Worm (Caenorhabditis elegans) whole organism, L1 larva: ENCODE results near the gene grld-1.

Source experiments
- C04F5.9 ChIP-seq: sonication (generic microtip); optimal IDR thresholded peaks from 2 replicates; lab custom pipeline; 2016; ENCODE audit warnings: missing genetic modification characterization, missing compliant biosample characterization
- C34B4.2 ChIP-seq: sonication (generic microtip); optimal IDR thresholded peaks from 2 replicates; lab custom pipeline; 2017; ENCODE audit warnings: mild to moderate bottlenecking, missing genetic modification characterization, missing compliant biosample characterization
- F16B12.6 ChIP-seq: fragments of 150-350 bp; optimal IDR thresholded peaks from 2 replicates; lab custom pipeline; 2014; ENCODE audit warnings: missing biosample characterization, missing genetic modification characterization
- aha-1 ChIP-seq: fragments of 150-350 bp; optimal IDR thresholded peaks from 2 replicates; lab custom pipeline; 2014; ENCODE audit warnings: missing biosample characterization, missing genetic modification characterization
- aly-2 ChIP-seq: fragments of 150-350 bp; optimal IDR thresholded peaks from 2 replicates; lab custom pipeline; 2014; ENCODE audit warnings: missing biosample characterization, missing genetic modification characterization
- blmp-1 ChIP-seq: fragments of 150-350 bp; optimal IDR thresholded peaks from 2 replicates; lab custom pipeline; 2014; ENCODE audit warnings: missing biosample characterization, missing genetic modification characterization
- ceh-8 ChIP-seq: fragments of 200-800 bp; sonication (Bioruptor generic); optimal IDR thresholded peaks from 2 replicates; lab custom pipeline; 2018; ENCODE audit warnings: mild to moderate bottlenecking, missing genetic modification characterization, moderate library complexity, missing compliant biosample characterization
- ceh-88 ChIP-seq: fragments of 200-800 bp; sonication (Bioruptor generic); IDR thresholded peaks from 2 replicates; pipeline ENCODE4 v1.3.6; 2022; ENCODE audit warnings: missing genetic modification characterization, missing compliant biosample characterization
- ces-1 ChIP-seq: fragments of 150-350 bp; optimal IDR thresholded peaks from 2 replicates; lab custom pipeline; 2014; ENCODE audit warnings: missing biosample characterization, missing genetic modification reagents, missing genetic modification characterization
- dsc-1 ChIP-seq: sonication (generic microtip); optimal IDR thresholded peaks from 2 replicates; lab custom pipeline; 2016; ENCODE audit warnings: mild to moderate bottlenecking, missing genetic modification characterization, missing compliant biosample characterization
- efl-1 ChIP-seq, 4 experiments: fragments of 150-350 bp; optimal IDR thresholded peaks in 3 of 4; peaks in 1 of 4; 1 replicate in 1 of 4; 2 replicates in 3 of 4; lab custom pipeline; 2014; ENCODE audit warnings: missing biosample characterization in 2 of 4, missing genetic modification characterization in 2 of 4, missing genetic modification reagents in 2 of 4
- elt-2 ChIP-seq: sonication (generic microtip); optimal IDR thresholded peaks from 2 replicates; lab custom pipeline; 2016; ENCODE audit warnings: missing genetic modification characterization, mild to moderate bottlenecking, inconsistent platforms, missing compliant biosample characterization, missing genetic modification reagents
- ets-5 ChIP-seq: fragments of 200-800 bp; sonication (Bioruptor generic); IDR thresholded peaks from 2 replicates; pipeline ENCODE4 v1.3.6; 2022; ENCODE audit warnings: missing genetic modification characterization, missing compliant biosample characterization
- fkh-8 ChIP-seq: sonication (generic microtip); optimal IDR thresholded peaks from 2 replicates; lab custom pipeline; 2016; ENCODE audit warnings: mild to moderate bottlenecking, missing genetic modification characterization, missing compliant biosample characterization
- fos-1 ChIP-seq: fragments of 150-350 bp; optimal IDR thresholded peaks from 2 replicates; lab custom pipeline; 2014; ENCODE audit warnings: missing biosample characterization, missing genetic modification characterization
- grh-1 ChIP-seq: fragments of 200-800 bp; sonication (Bioruptor generic); IDR thresholded peaks from 2 replicates; pipeline ENCODE4 v1.3.6; 2022; ENCODE audit warnings: missing genetic modification reagents, missing genetic modification characterization, missing compliant biosample characterization
- hlh-4 ChIP-seq: sonication (generic microtip); optimal IDR thresholded peaks from 2 replicates; lab custom pipeline; 2016; ENCODE audit warnings: mild to moderate bottlenecking, missing genetic modification characterization, missing compliant biosample characterization
- hpl-2 ChIP-seq: fragments of 150-350 bp; optimal IDR thresholded peaks from 2 replicates; lab custom pipeline; 2014; ENCODE audit warnings: missing biosample characterization, missing genetic modification reagents, missing genetic modification characterization
- isw-1 ChIP-seq: fragments of 200-800 bp; sonication (Bioruptor generic); IDR thresholded peaks from 2 replicates; pipeline ENCODE4 v1.3.6; 2022; ENCODE audit warnings: missing genetic modification characterization, missing compliant biosample characterization
- jun-1 ChIP-seq: fragments of 150-350 bp; optimal IDR thresholded peaks from 2 replicates; lab custom pipeline; 2014; ENCODE audit warnings: missing biosample characterization, missing genetic modification reagents, missing genetic modification characterization
- lin-15B ChIP-seq: fragments of 150-350 bp; sonication (generic microtip); optimal IDR thresholded peaks from 3 replicates; lab custom pipeline; 2014; ENCODE audit warnings: missing biosample characterization, missing genetic modification characterization
- lin-35 ChIP-seq, 2 experiments: fragments of 150-350 bp; optimal IDR thresholded peaks; 2 replicates each; lab custom pipeline; 2014; ENCODE audit warnings: missing biosample characterization in 2 of 2, missing genetic modification characterization in 2 of 2, missing genetic modification reagents in 2 of 2
- lin-39 ChIP-seq: fragments of 150-350 bp; optimal IDR thresholded peaks from 2 replicates; lab custom pipeline; 2014; ENCODE audit warnings: missing biosample characterization, missing genetic modification reagents, missing genetic modification characterization
- lsy-2 ChIP-seq, 2 experiments: fragments of 150-350 bp; optimal IDR thresholded peaks; 2 replicates each; lab custom pipeline; 2014; ENCODE audit warnings: missing biosample characterization in 2 of 2, missing genetic modification characterization in 2 of 2
- mab-9 ChIP-seq: fragments of 200-800 bp; sonication (Bioruptor generic); IDR thresholded peaks from 2 replicates; pipeline ENCODE4 v1.3.6; 2022; ENCODE audit warnings: missing genetic modification reagents, missing genetic modification characterization, missing compliant biosample characterization
- mep-1 ChIP-seq: fragments of 150-350 bp; optimal IDR thresholded peaks from 2 replicates; lab custom pipeline; 2014; ENCODE audit warnings: missing biosample characterization, missing genetic modification characterization
- nhr-11 ChIP-seq: fragments of 150-350 bp; optimal IDR thresholded peaks from 2 replicates; lab custom pipeline; 2014; ENCODE audit warnings: missing biosample characterization, missing genetic modification characterization
- nhr-20 ChIP-seq: sonication (generic microtip); optimal IDR thresholded peaks from 2 replicates; lab custom pipeline; 2016; ENCODE audit warnings: mild to moderate bottlenecking, missing genetic modification characterization, missing compliant biosample characterization
- nhr-47 ChIP-seq: sonication (generic microtip); optimal IDR thresholded peaks from 2 replicates; lab custom pipeline; 2016; ENCODE audit warnings: mild to moderate bottlenecking, missing genetic modification characterization, moderate library complexity, missing compliant biosample characterization
- nhr-71 ChIP-seq: sonication (generic microtip); optimal IDR thresholded peaks from 2 replicates; lab custom pipeline; 2016; ENCODE audit warnings: mild to moderate bottlenecking, missing genetic modification characterization, moderate library complexity, missing compliant biosample characterization
- nhr-77 ChIP-seq: fragments of 150-350 bp; optimal IDR thresholded peaks from 2 replicates; lab custom pipeline; 2014; ENCODE audit warnings: missing biosample characterization, missing genetic modification characterization
- nhr-85 ChIP-seq: sonication (generic microtip); peaks from one replicate; lab custom pipeline; 2016; ENCODE audit warnings: missing genetic modification characterization, inconsistent platforms, missing compliant biosample characterization
- pag-3 ChIP-seq: sonication (generic microtip); optimal IDR thresholded peaks from 2 replicates; lab custom pipeline; 2017; ENCODE audit warnings: missing genetic modification characterization, mild to moderate bottlenecking, missing compliant biosample characterization, antibody characterized with exemption, borderline replicate concordance; ENCODE audit not compliant: insufficient read depth
- snpc-4 ChIP-seq: fragments of 150-350 bp; optimal IDR thresholded peaks from 2 replicates; lab custom pipeline; 2014; ENCODE audit warnings: missing biosample characterization, missing genetic modification characterization
- sox-4 ChIP-seq: sonication (generic microtip); optimal IDR thresholded peaks from 2 replicates; lab custom pipeline; 2016; ENCODE audit warnings: missing genetic modification characterization, missing compliant biosample characterization
- swsn-7 ChIP-seq: sonication (generic microtip); optimal IDR thresholded peaks from 2 replicates; lab custom pipeline; 2016; ENCODE audit warnings: missing genetic modification characterization, missing compliant biosample characterization
- tbx-2 ChIP-seq: sonication (generic microtip); optimal IDR thresholded peaks from 2 replicates; lab custom pipeline; 2016; ENCODE audit warnings: missing genetic modification characterization, missing compliant biosample characterization
- unc-130 ChIP-seq: fragments of 150-350 bp; optimal IDR thresholded peaks from 2 replicates; lab custom pipeline; 2017; ENCODE audit warnings: missing biosample characterization, missing genetic modification characterization, inconsistent platforms
- unc-86 ChIP-seq: sonication (generic microtip); optimal IDR thresholded peaks from 2 replicates; lab custom pipeline; 2016; ENCODE audit warnings: missing genetic modification characterization, missing compliant biosample characterization
- zip-4 ChIP-seq: fragments of 200-800 bp; sonication (Bioruptor generic); optimal IDR thresholded peaks from 2 replicates; lab custom pipeline; 2018; ENCODE audit warnings: mild to moderate bottlenecking, missing genetic modification characterization, moderate library complexity, missing compliant biosample characterization

Gene grld-1

DNA sequence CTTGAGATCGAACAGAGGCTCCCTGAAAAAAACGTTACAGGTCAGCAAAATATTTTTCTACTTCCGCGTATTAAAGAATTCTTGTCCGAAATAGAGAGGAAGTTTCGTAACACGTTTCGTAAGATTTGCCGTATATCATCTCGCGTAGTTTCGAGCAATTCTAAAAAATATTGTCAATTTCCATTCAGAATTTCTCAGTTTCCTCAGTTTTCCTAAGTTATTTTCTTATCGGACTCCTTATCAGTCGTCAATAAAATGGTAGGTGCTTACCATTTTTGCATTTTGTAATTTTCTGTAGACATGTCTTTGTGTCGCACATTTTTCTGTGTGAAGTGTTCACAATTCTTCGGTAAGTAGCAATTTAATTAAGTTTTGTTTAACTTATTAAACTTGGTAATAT is 34.1 kb upstream of the grld-1 start, which contains the start of gene Y38C1AA.19:
Gene Y38C1AA.19 (plus strand): TSS at position 301 of the 400 bp plus-strand sequence.
- TF ChIP-seq zip-4 (GFP tag; lab: Kevin White, UChicago) (no peak), lin-39 (tag; lab: Kevin White, UChicago) (no peak)

DNA sequence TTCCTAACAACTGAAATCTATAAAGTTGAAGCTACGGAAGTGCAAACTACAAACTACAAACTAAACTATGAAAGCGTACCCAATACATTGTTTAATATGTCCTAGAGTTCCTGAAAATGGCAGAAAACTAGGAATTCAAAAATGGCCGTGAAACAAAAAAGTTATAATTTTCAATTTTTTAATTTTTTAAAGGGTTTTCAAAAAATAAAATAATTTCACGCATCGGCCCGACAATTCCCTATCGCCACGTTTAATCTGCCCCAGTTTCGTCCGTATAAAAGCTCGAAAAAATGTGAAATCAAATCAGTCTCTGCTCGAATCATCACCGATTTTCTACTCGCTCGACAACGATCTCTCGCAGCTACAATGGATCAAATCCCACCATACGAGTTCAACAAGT is 32.9 kb upstream of the grld-1 start, which contains the start of gene Y38C1AA.7:
Gene Y38C1AA.7 (plus strand): TSS at position 301 of the 400 bp plus-strand sequence.
- TF ChIP-seq sox-4 (no peak), hpl-2 (GFP tag; lab: Kevin White, UChicago) (no peak), swsn-7 (tag; lab: Kevin White, UChicago) (no peak), pag-3 (tag; lab: Kevin White, UChicago) (no peak), C34B4.2 (tag; lab: Kevin White, UChicago) (no peak), ces-1 (GFP tag; lab: Kevin White, UChicago) (no peak), unc-130 (tag; lab: Kevin White, UChicago) (no peak), blmp-1 (tag; lab: Kevin White, UChicago) (no peak), elt-2 (tag; lab: Kevin White, UChicago) (no peak), zip-4 (GFP tag; lab: Kevin White, UChicago) (no peak), aha-1 (tag; lab: Kevin White, UChicago) (no peak), fos-1 (no peak), lsy-2 (tag; optimal IDR thresholded peaks at IDR 0.05; lab: Kevin White, UChicago) (no peak)

DNA sequence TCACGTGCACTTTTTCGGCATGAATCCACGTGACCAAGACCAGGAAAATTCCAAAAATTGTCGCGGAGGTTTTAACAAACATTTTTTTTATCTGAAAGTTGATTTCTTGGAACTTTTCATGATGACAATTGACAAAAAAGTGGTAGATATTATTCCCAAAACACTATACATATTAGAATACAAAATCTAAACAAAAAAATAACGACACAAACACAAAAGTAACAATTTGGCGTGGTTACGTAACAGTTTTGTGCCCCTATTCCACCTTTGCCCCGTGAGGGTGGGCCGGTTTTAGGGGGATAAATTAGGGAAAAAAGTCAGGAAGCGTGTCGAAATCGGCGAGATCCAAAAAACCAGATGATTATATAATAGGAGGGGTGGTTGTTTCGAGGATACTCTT is 32.1 kb upstream of the grld-1 start, which contains the start of gene gegf-1:
Gene gegf-1 (minus strand): TSS at position 101 of the 400 bp plus-strand sequence.
- TF ChIP-seq ceh-8 (GFP tag; lab: Kevin White, UChicago) (no peak), unc-86 (no peak), nhr-85 (no peak), snpc-4 (tag; lab: Kevin White, UChicago) (no peak), mep-1 (tag; lab: Kevin White, UChicago) (no peak), nhr-71 (no peak), fkh-8 (tag; lab: Kevin White, UChicago) (no peak), unc-130 (tag; lab: Kevin White, UChicago) (no peak), nhr-20 (tag; lab: Kevin White, UChicago) (no peak), fos-1 (no peak), jun-1 (tag; lab: Kevin White, UChicago) (no peak), aly-2 (tag; lab: Kevin White, UChicago) (no peak), ets-5 (GFP tag; lab: Robert Waterston, UW) (no peak), sox-4 (no peak), efl-1 (optimal IDR thresholded peaks at IDR 0.05; lab: Kevin White, UChicago) (no peak), efl-1 (GFP tag; optimal IDR thresholded peaks at IDR 0.05 in 1 of 2; lab: Kevin White, UChicago) (no peak), ceh-88 (GFP tag; lab: Robert Waterston, UW) (no peak), nhr-77 (tag; lab: Kevin White, UChicago) (no peak), F16B12.6 (tag; lab: Kevin White, UChicago) (no peak), mab-9 (GFP tag; lab: Robert Waterston, UW) (no peak)

DNA sequence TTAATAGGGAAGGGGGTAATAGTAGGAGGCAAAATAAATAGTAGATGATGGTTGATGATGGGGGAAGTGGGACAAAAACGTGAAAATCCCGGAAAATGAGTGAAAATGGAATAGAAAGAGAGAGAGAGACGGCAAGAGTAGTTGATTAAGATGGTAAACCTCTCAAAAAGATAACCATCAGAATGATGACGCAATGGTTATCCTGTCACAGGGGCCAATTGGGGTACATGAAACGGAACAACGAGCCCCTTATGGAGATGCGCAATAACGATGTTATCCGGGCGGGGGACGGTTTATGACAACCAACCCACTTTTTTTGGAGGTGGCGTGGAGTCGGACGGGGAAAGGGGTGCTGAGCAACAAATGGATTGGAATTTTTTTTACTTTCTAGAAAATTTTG is 24.1 kb upstream of the grld-1 start:
- TF ChIP-seq lin-35 (GFP tag; optimal IDR thresholded peaks at IDR 0.05; lab: Kevin White, UChicago): no peak
- no peak for TF ChIP-seq lin-15B (tag; lab: Kevin White, UChicago)
- TF ChIP-seq nhr-47 (tag; lab: Kevin White, UChicago): no peak
- TF ChIP-seq fos-1: no peak
- TF ChIP-seq fkh-8 (tag; lab: Kevin White, UChicago): no peak
- TF ChIP-seq grh-1 (GFP tag; lab: Robert Waterston, UW): no peak
- TF ChIP-seq pag-3 (tag; lab: Kevin White, UChicago): no peak
- TF ChIP-seq dsc-1 (tag; lab: Kevin White, UChicago): no peak
- TF ChIP-seq tbx-2 (tag; lab: Kevin White, UChicago): no peak
- TF ChIP-seq hlh-4: no peak
- TF ChIP-seq aly-2 (tag; lab: Kevin White, UChicago): no peak
- no peak for TF ChIP-seq isw-1 (GFP tag; lab: Robert Waterston, UW)
- no peak for TF ChIP-seq C04F5.9 (tag; lab: Kevin White, UChicago)
- no peak for TF ChIP-seq nhr-11
